Fruit fly (Drosophila melanogaster) whole organism, wandering third instar larva: Measurements from ENCODE around the gene MtnB.

Experiments used
- Abd-B ChIP-seq: fragments of >200 bp; optimal IDR thresholded peaks from 2 replicates; lab custom pipeline; 2017; ENCODE audit warnings: missing biosample characterization, missing genetic modification characterization
- CG32264 ChIP-seq: fragments of 200-800 bp; sonication (Bioruptor generic); optimal IDR thresholded peaks from 2 replicates; lab custom pipeline; 2016; ENCODE audit warnings: missing biosample characterization, missing genetic modification characterization
- CG9705 ChIP-seq: fragments of 200-800 bp; sonication (Bioruptor generic); optimal IDR thresholded peaks from 2 replicates; lab custom pipeline; 2018; ENCODE audit warnings: missing biosample characterization, mild to moderate bottlenecking, missing genetic modification characterization
- CrebA ChIP-seq: fragments of 200-800 bp; sonication (Bioruptor generic); optimal IDR thresholded peaks from 2 replicates; lab custom pipeline; 2016; ENCODE audit warnings: missing biosample characterization, mild to moderate bottlenecking, missing genetic modification characterization, borderline replicate concordance
- Dif ChIP-seq: fragments of 200-275, 200-300 bp; sonication (Bioruptor generic); optimal IDR thresholded peaks from 2 replicates; lab custom pipeline; 2018; ENCODE audit warnings: missing biosample characterization, missing genetic modification characterization; ENCODE audit not compliant: partially characterized antibody
- HLH106 ChIP-seq: fragments of 200-800 bp; optimal IDR thresholded peaks from 3 replicates; lab custom pipeline; 2019; ENCODE audit warnings: missing biosample characterization, mild to moderate bottlenecking, missing genetic modification characterization, moderate library complexity
- Hnf4 ChIP-seq: fragments of 200-800 bp; sonication (Bioruptor generic); optimal IDR thresholded peaks from 2 replicates; lab custom pipeline; 2016; ENCODE audit warnings: missing biosample characterization, mild to moderate bottlenecking, missing genetic modification characterization
- Jra ChIP-seq: sonication (Bioruptor generic); optimal IDR thresholded peaks from 2 replicates; lab custom pipeline; 2016; ENCODE audit warnings: missing biosample characterization, missing genetic modification characterization
- Mio ChIP-seq: sonication (Bioruptor generic); optimal IDR thresholded peaks from 2 replicates; lab custom pipeline; 2016; ENCODE audit warnings: missing biosample characterization, missing genetic modification characterization
- N ChIP-seq: fragments of >200 bp; optimal IDR thresholded peaks from 2 replicates; lab custom pipeline; 2018; ENCODE audit warnings: missing biosample characterization, missing external identifiers, missing genetic modification characterization
- OdsH ChIP-seq: fragments of 200-800 bp; sonication (Bioruptor generic); optimal IDR thresholded peaks from 2 replicates; lab custom pipeline; 2016; ENCODE audit warnings: missing biosample characterization, mild to moderate bottlenecking, missing genetic modification characterization
- Rel ChIP-seq, 2 experiments: fragments of 200-800 bp; sonication (Bioruptor generic) in 1 of 2; optimal IDR thresholded peaks; 2 replicates in 1 of 2; 3 replicates in 1 of 2; lab custom pipeline; 2016 to 2019; ENCODE audit warnings: mild to moderate bottlenecking in 2 of 2, missing biosample characterization in 2 of 2, missing genetic modification characterization in 2 of 2, moderate library complexity in 1 of 2
- Sp1 ChIP-seq: fragments of 200-800 bp; sonication (Bioruptor generic); optimal IDR thresholded peaks from 3 replicates; lab custom pipeline; 2019; ENCODE audit warnings: missing biosample characterization, mild to moderate bottlenecking, missing genetic modification characterization, moderate library complexity
- Vsx2 ChIP-seq: fragments of 200-300, 225-300 bp; sonication (Bioruptor generic); optimal IDR thresholded peaks from 2 replicates; lab custom pipeline; 2018; ENCODE audit warnings: missing biosample characterization, missing genetic modification characterization; ENCODE audit not compliant: partially characterized antibody
- br ChIP-seq: fragments of 200-800 bp; sonication (Bioruptor generic); optimal IDR thresholded peaks from 2 replicates; lab custom pipeline; 2016; ENCODE audit warnings: missing biosample characterization, missing genetic modification characterization
- brk ChIP-seq: fragments of 200-800 bp; sonication (Bioruptor generic); optimal IDR thresholded peaks from 2 replicates; lab custom pipeline; 2016; ENCODE audit warnings: missing biosample characterization, mild to moderate bottlenecking, missing genetic modification characterization
- dl ChIP-seq, 2 experiments: fragments of 175-275, 200-275 bp in 1 of 2; fragments of 200-275 bp in 1 of 2; sonication (Bioruptor generic); optimal IDR thresholded peaks; lab custom pipeline; 2018; ENCODE audit warnings: mild to moderate bottlenecking in 2 of 2, missing biosample characterization in 2 of 2, missing genetic modification characterization in 2 of 2, moderate library complexity in 2 of 2; ENCODE audit not compliant: partially characterized antibody in 2 of 2, insufficient read depth in 1 of 2
- dmrt93B ChIP-seq: fragments of 200-800 bp; sonication (Bioruptor generic); optimal IDR thresholded peaks from 2 replicates; lab custom pipeline; 2018; ENCODE audit warnings: missing biosample characterization, mild to moderate bottlenecking, missing genetic modification characterization
- dsf ChIP-seq: sonication (Bioruptor generic); optimal IDR thresholded peaks from 2 replicates; lab custom pipeline; 2016; ENCODE audit warnings: missing biosample characterization, missing genetic modification characterization, borderline replicate concordance
- ey ChIP-seq: fragments of 200-800 bp; sonication (Bioruptor generic); optimal IDR thresholded peaks from 2 replicates; lab custom pipeline; 2016; ENCODE audit warnings: missing biosample characterization, missing genetic modification characterization
- foxo ChIP-seq, 2 experiments: fragments of 200-800 bp; sonication (Bioruptor generic); optimal IDR thresholded peaks; 2 replicates in 1 of 2; 3 replicates in 1 of 2; lab custom pipeline; 2016 to 2017; ENCODE audit warnings: missing biosample characterization in 2 of 2, missing genetic modification characterization in 2 of 2
- fru ChIP-seq: fragments of 200-800 bp; sonication (Bioruptor generic); optimal IDR thresholded peaks from 3 replicates; lab custom pipeline; 2016; ENCODE audit warnings: missing biosample characterization, mild to moderate bottlenecking, missing genetic modification characterization
- h ChIP-seq: fragments of 200-800 bp; sonication (Bioruptor generic); optimal IDR thresholded peaks from 3 replicates; lab custom pipeline; 2016; ENCODE audit warnings: missing biosample characterization, mild to moderate bottlenecking, missing genetic modification characterization
- jim ChIP-seq: fragments of 175-275, 200-325 bp; sonication (Bioruptor generic); optimal IDR thresholded peaks from 2 replicates; lab custom pipeline; 2016; ENCODE audit warnings: missing biosample characterization, mild to moderate bottlenecking, missing genetic modification characterization
- lola ChIP-seq: fragments of >200 bp; optimal IDR thresholded peaks from 2 replicates; lab custom pipeline; 2017; ENCODE audit warnings: missing biosample characterization, missing genetic modification characterization
- pan ChIP-seq: fragments of >200 bp; optimal IDR thresholded peaks from 2 replicates; lab custom pipeline; 2017
- psq ChIP-seq: fragments of 200-800 bp; sonication (Bioruptor generic); optimal IDR thresholded peaks from 3 replicates; lab custom pipeline; 2017; ENCODE audit warnings: missing biosample characterization, mild to moderate bottlenecking, missing genetic modification characterization, moderate library complexity
- rgr ChIP-seq: fragments of 200-800 bp; sonication (Bioruptor generic); optimal IDR thresholded peaks from 3 replicates; lab custom pipeline; 2016; ENCODE audit warnings: missing biosample characterization, mild to moderate bottlenecking, missing genetic modification characterization
- sage ChIP-seq: fragments of 200-800 bp; sonication (Bioruptor generic); optimal IDR thresholded peaks from 2 replicates; lab custom pipeline; 2016; ENCODE audit warnings: missing biosample characterization, mild to moderate bottlenecking, missing genetic modification characterization
- sv ChIP-seq: fragments of 200-800 bp; sonication (Bioruptor generic); optimal IDR thresholded peaks from 3 replicates; lab custom pipeline; 2016; ENCODE audit warnings: missing biosample characterization, missing genetic modification characterization
- tai ChIP-seq: sonication (Bioruptor generic); optimal IDR thresholded peaks from 2 replicates; lab custom pipeline; 2016; ENCODE audit warnings: missing biosample characterization, missing genetic modification characterization

MtnB gene

DNA sequence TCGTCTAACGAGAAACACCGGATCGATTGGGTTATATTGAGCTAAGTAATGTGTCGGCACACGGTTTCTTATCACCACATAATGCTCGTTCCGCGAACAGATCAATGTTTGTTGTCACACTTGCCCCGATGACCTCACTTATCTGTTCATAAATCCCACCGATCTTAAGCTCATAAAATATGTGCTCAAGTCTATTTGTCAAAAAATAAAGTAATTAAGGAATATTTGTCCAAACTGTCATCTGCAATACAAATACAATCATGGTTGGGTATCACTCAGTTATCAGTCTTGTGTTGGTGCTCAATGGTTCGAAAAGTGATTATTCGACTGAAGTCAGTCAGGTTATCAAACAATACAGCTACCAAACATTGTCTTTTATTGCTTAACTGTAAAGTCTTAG lies 44.7 kb upstream of the MtnB start:
- no peak for TF ChIP-seq Abd-B (GFP tag; lab: Kevin White, UChicago)
- TF ChIP-seq Vsx2 (GFP tag; lab: Kevin White, UChicago), result no peak
- TF ChIP-seq CrebA (GFP tag; lab: Kevin White, UChicago), result peak; percentile 47
- TF ChIP-seq dsf (GFP tag; lab: Kevin White, UChicago), result no peak
- no peak for TF ChIP-seq psq (GFP tag; lab: Kevin White, UChicago)

DNA sequence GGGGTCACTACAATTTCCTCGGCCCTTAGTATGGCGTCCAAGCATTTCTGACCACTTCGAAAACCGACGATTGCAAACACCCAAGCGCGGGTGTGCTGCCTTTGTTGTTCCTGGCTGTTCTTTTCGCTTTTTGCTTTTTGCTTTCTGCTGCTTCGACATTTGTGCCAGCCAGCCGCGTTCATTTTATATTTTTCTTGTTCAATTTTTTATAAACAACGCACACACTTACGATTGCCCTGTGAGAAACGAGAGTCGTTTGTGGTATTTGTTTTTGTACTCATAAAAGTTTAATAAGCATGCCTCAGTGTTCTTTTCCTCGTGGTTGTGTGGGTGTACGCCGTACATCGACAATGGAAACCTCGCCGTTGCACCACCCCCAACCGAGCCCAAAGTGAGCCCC lies 44.2 kb upstream of the MtnB start:
- TF ChIP-seq N, result no peak
- no peak for TF ChIP-seq jim (GFP tag; lab: Kevin White, UChicago)
- TF ChIP-seq fru (GFP tag; lab: Kevin White, UChicago), result no peak
- no peak for TF ChIP-seq Abd-B (GFP tag; lab: Kevin White, UChicago)
- no peak for TF ChIP-seq CG9705
- peak; percentile 5 for TF ChIP-seq rgr (GFP tag; lab: Kevin White, UChicago)
- no peak for TF ChIP-seq dmrt93B (GFP tag; lab: Kevin White, UChicago)
- no peak for TF ChIP-seq Rel (GFP tag; optimal IDR thresholded peaks at IDR 0.05; lab: Kevin White, UChicago)
- peak; percentile 51 for TF ChIP-seq Rel (tag; optimal IDR thresholded peaks at IDR 0.05; lab: Kevin White, UChicago)
- peak; percentile 36 for TF ChIP-seq sage (GFP tag; lab: Kevin White, UChicago)
- TF ChIP-seq Mio (GFP tag; lab: Kevin White, UChicago), result no peak
- no peak for TF ChIP-seq foxo (GFP tag; optimal IDR thresholded peaks at IDR 0.05; lab: Kevin White, UChicago)

DNA sequence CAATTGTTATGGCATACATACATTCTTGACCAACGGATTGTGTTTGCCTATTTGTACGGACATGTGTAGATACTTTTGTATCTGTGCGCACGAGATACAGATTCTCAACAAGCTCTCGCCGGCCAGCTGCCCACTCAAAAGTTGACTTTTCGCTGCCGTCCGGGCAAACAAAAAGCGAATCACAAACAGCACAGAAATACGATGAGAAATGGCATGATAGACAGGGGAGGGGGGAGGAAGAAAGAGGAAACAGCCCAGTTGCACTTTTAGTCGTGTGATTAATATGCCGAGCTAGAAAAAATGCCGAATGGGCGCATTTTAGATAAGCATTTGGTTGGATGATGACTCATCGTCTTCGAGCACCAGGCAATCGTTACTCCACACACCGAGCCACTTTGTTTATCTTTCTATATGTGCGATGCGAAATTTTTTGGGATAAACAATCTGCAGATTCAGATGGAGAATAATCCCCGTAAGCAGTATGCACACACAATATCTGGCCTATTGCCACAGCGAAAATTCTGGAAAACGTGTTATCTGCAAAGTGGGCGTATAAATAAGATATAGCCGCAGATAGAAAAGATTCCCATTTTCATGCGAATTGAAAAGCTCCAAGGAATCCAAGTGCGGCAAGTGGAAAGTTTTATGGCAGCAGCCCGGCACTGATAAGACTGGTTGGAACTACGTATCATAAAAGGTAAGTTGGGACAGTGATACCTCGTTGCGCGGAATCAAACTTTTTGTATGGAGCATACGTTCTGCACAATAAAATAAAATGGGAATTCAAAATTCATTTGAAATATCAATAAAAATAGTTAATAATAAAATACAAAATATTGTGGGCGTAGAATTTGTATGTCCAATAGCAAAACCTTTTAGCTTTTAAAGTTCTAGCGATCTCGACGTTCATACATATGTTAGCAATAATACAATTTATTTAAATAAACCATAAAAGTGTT lies 43.4 kb upstream of the MtnB start:
- TF ChIP-seq Mio (GFP tag; lab: Kevin White, UChicago) (no peak), Hnf4 (no peak), foxo (GFP tag; optimal IDR thresholded peaks at IDR 0.05; lab: Kevin White, UChicago) (peak in 1 of 2 experiments; percentile 27), Rel (GFP tag; optimal IDR thresholded peaks at IDR 0.05; lab: Kevin White, UChicago) (no peak), Rel (tag; optimal IDR thresholded peaks at IDR 0.05; lab: Kevin White, UChicago) (peak; percentile 21), h (GFP tag; lab: Kevin White, UChicago) (peak; percentile 24)

DNA sequence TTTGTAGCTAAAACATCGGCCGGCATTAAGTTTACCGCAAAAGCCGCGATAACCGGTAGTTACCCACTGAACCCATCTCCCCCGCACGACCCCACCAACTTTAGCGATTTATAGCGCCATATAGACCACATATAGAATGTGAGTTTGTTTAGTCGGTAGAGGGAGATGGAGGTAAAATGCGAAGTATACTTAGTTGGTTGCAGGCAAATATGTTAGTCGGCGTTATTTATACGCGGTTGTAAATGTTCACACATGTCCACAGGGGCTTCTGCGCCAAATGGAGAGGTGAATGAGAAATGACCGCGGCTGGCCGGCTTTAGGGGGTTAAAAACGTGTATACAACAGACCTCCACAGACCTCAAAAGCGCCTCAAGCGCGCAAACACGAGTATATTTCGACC lies 42.1 kb upstream of the MtnB start:
- TF ChIP-seq CG9705, result no peak
- TF ChIP-seq sv (GFP tag; lab: Kevin White, UChicago), result no peak
- TF ChIP-seq fru (GFP tag; lab: Kevin White, UChicago), result peak; percentile 3
- TF ChIP-seq HLH106 (tag; lab: Kevin White, UChicago), result peak; percentile 6
- TF ChIP-seq pan (lab: Kevin White, UChicago), result no peak
- peak; percentile 3 for TF ChIP-seq psq (GFP tag; lab: Kevin White, UChicago)
- peak in 1 of 2 experiments; percentile 15 for TF ChIP-seq foxo (GFP tag; optimal IDR thresholded peaks at IDR 0.05; lab: Kevin White, UChicago)
- TF ChIP-seq Jra, result no peak
- TF ChIP-seq rgr (GFP tag; lab: Kevin White, UChicago), result peak; percentile 9
- TF ChIP-seq h (GFP tag; lab: Kevin White, UChicago), result no peak
- TF ChIP-seq, all 38 proteins: peak for 5

DNA sequence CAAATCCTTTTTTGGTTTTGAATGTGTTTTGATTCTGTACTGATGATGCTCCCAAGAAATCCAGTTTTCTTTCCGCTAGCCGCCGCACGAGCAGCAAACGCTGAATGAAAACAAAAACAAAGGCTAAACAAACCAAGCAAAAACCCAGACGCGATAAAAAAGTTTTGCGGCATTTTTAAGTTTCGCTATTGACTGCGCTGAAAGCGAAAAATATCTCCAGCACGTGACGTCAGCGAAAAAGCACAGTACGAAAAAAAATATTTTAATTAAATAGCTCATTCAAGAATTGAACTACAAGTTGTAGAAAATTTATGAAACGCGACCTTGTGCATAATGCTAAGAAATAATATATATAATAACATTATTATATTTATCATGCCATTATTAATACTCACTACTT lies 41.4 kb upstream of the MtnB start:
- TF ChIP-seq Jra, result no peak
- TF ChIP-seq brk (GFP tag; lab: Kevin White, UChicago), result peak; percentile 17

DNA sequence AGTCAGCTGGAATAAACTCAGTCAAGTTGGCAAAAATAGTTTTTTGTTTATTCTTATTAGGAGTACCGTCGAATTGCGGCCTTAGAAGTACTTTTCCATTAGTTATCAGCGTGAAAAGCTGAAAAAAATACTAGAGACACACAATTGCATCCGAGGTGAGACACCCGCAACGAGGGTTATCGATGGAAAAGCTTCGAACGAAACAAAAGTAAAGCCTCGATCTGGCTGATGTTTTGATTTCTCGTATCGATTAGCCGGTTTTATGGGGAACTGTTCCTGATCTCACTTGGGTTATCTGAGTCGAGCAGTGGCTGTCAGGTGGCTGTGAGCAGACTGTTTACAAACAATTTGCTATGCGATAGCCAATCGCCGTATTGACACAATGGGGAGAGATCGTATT lies 40.2 kb upstream of the MtnB start:
- TF ChIP-seq OdsH (no peak), HLH106 (tag; lab: Kevin White, UChicago) (no peak), Sp1 (no peak), pan (lab: Kevin White, UChicago) (no peak), jim (GFP tag; lab: Kevin White, UChicago) (no peak), ey (GFP tag; lab: Kevin White, UChicago) (no peak), CG32264 (GFP tag; lab: Kevin White, UChicago) (no peak), psq (GFP tag; lab: Kevin White, UChicago) (no peak), dmrt93B (GFP tag; lab: Kevin White, UChicago) (no peak), Dif (GFP tag; lab: Kevin White, UChicago) (no peak), Jra (no peak), CrebA (GFP tag; lab: Kevin White, UChicago) (no peak), dl (GFP tag; optimal IDR thresholded peaks at IDR 0.05; lab: Kevin White, UChicago; ENCODE audit: insufficient read depth in 1 of 2, partially characterized antibody in 2 of 2) (no peak), Mio (GFP tag; lab: Kevin White, UChicago) (no peak), tai (no peak), lola (GFP tag; lab: Kevin White, UChicago) (no peak), br (GFP tag; lab: Kevin White, UChicago) (no peak), h (GFP tag; lab: Kevin White, UChicago) (no peak), Hnf4 (no peak), fru (GFP tag; lab: Kevin White, UChicago) (no peak)
